Worm (Caenorhabditis elegans) whole organism, late embryonic: ENCODE measurements around the gene cutl-18.

Source experiments
- C38D4.7 ChIP-seq: fragments of 200-800 bp; sonication (Bioruptor generic); optimal IDR thresholded peaks from 2 replicates; lab custom pipeline; 2018; ENCODE audit warnings: mild to moderate bottlenecking, missing genetic modification characterization, moderate library complexity, missing compliant biosample characterization
- F13H6.1 ChIP-seq: sonication (generic microtip); optimal IDR thresholded peaks from 2 replicates; lab custom pipeline; 2016; ENCODE audit warnings: missing genetic modification characterization, missing compliant biosample characterization
- K02D7.2 ChIP-seq: sonication (generic microtip); optimal IDR thresholded peaks from 2 replicates; lab custom pipeline; 2017; ENCODE audit warnings: mild to moderate bottlenecking, missing genetic modification characterization, missing compliant biosample characterization
- K09A11.1 ChIP-seq: sonication (generic microtip); optimal IDR thresholded peaks from 2 replicates; lab custom pipeline; 2017; ENCODE audit warnings: antibody characterized with exemption, mild to moderate bottlenecking, missing genetic modification characterization, missing compliant biosample characterization; ENCODE audit not compliant: insufficient read depth
- T23F11.4 ChIP-seq: fragments of 200-800 bp; sonication (Bioruptor generic); optimal IDR thresholded peaks from 2 replicates; lab custom pipeline; 2018; ENCODE audit warnings: mild to moderate bottlenecking, missing genetic modification characterization, missing compliant biosample characterization
- ahr-1 ChIP-seq: sonication (generic microtip); optimal IDR thresholded peaks from 2 replicates; lab custom pipeline; 2016; ENCODE audit warnings: missing genetic modification characterization, missing compliant biosample characterization
- ceh-18 ChIP-seq: sonication (generic microtip); optimal IDR thresholded peaks from 2 replicates; lab custom pipeline; 2016; ENCODE audit warnings: missing genetic modification characterization, missing compliant biosample characterization
- ceh-19 ChIP-seq: fragments of 200-800 bp; sonication (Bioruptor generic); optimal IDR thresholded peaks from 2 replicates; lab custom pipeline; 2018; ENCODE audit warnings: mild to moderate bottlenecking, missing genetic modification characterization, missing compliant biosample characterization
- ceh-2 ChIP-seq: sonication (generic microtip); optimal IDR thresholded peaks from 2 replicates; lab custom pipeline; 2016; ENCODE audit warnings: missing genotype, missing genetic modification characterization, missing compliant biosample characterization
- ceh-22 ChIP-seq: sonication (generic microtip); optimal IDR thresholded peaks from 2 replicates; lab custom pipeline; 2017; ENCODE audit warnings: missing biosample characterization, missing genetic modification characterization
- ceh-30 ChIP-seq: fragments of 150-350 bp; optimal IDR thresholded peaks from 2 replicates; lab custom pipeline; 2014; ENCODE audit warnings: missing biosample characterization, missing genetic modification characterization
- ceh-31 ChIP-seq: sonication (generic microtip); optimal IDR thresholded peaks from 2 replicates; lab custom pipeline; 2016; ENCODE audit warnings: missing genetic modification characterization, missing compliant biosample characterization
- ceh-48 ChIP-seq: sonication (generic microtip); optimal IDR thresholded peaks from 2 replicates; lab custom pipeline; 2016; ENCODE audit warnings: missing genetic modification characterization, inconsistent platforms, missing compliant biosample characterization
- ceh-6 ChIP-seq: fragments of 200-800 bp; sonication (Bioruptor generic); optimal IDR thresholded peaks from 2 replicates; lab custom pipeline; 2018; ENCODE audit warnings: mild to moderate bottlenecking, missing genetic modification characterization, missing compliant biosample characterization
- ceh-9 ChIP-seq: sonication (generic microtip); optimal IDR thresholded peaks from 2 replicates; lab custom pipeline; 2016; ENCODE audit warnings: mild to moderate bottlenecking, missing genetic modification characterization, inconsistent platforms, missing compliant biosample characterization
- che-1 ChIP-seq: sonication (generic microtip); optimal IDR thresholded peaks from 2 replicates; lab custom pipeline; 2016; ENCODE audit warnings: mild to moderate bottlenecking, missing genetic modification characterization, missing compliant biosample characterization
- dve-1 ChIP-seq: sonication (generic microtip); optimal IDR thresholded peaks from 2 replicates; lab custom pipeline; 2017; ENCODE audit warnings: antibody characterized with exemption, mild to moderate bottlenecking, missing genetic modification characterization, missing compliant biosample characterization
- elt-2 ChIP-seq: sonication (generic microtip); optimal IDR thresholded peaks from 2 replicates; lab custom pipeline; 2016; ENCODE audit warnings: missing genetic modification reagents, missing genetic modification characterization, missing compliant biosample characterization
- elt-4 ChIP-seq: sonication (generic microtip); optimal IDR thresholded peaks from 2 replicates; lab custom pipeline; 2016; ENCODE audit warnings: missing genetic modification characterization, missing compliant biosample characterization
- ets-4 ChIP-seq: sonication (generic microtip); optimal IDR thresholded peaks from 2 replicates; lab custom pipeline; 2016; ENCODE audit warnings: missing genetic modification characterization, missing compliant biosample characterization
- fkh-10 ChIP-seq: fragments of 150-350 bp; optimal IDR thresholded peaks from 2 replicates; lab custom pipeline; 2014; ENCODE audit warnings: missing biosample characterization, missing genetic modification reagents, missing genetic modification characterization
- fkh-6 ChIP-seq: sonication (generic microtip); optimal IDR thresholded peaks from 2 replicates; lab custom pipeline; 2016; ENCODE audit warnings: missing genetic modification characterization, missing compliant biosample characterization
- hlh-15 ChIP-seq: sonication (generic microtip); optimal IDR thresholded peaks from 2 replicates; lab custom pipeline; 2016; ENCODE audit warnings: missing genetic modification characterization, missing compliant biosample characterization
- lim-6 ChIP-seq: sonication (generic microtip); optimal IDR thresholded peaks from 2 replicates; lab custom pipeline; 2016; ENCODE audit warnings: missing genetic modification characterization, missing compliant biosample characterization
- lin-11 ChIP-seq: fragments of 200-800 bp; sonication (Bioruptor generic); optimal IDR thresholded peaks from 2 replicates; lab custom pipeline; 2018; ENCODE audit warnings: mild to moderate bottlenecking, missing genetic modification characterization, missing compliant biosample characterization
- madf-2 ChIP-seq: sonication (generic microtip); optimal IDR thresholded peaks from 2 replicates; lab custom pipeline; 2017; ENCODE audit warnings: missing genetic modification characterization, missing compliant biosample characterization
- nhr-11 ChIP-seq: fragments of 150-350 bp; optimal IDR thresholded peaks from 2 replicates; lab custom pipeline; 2014; ENCODE audit warnings: missing biosample characterization, missing genetic modification characterization
- odd-2 ChIP-seq: sonication (generic microtip); optimal IDR thresholded peaks from 2 replicates; lab custom pipeline; 2017; ENCODE audit warnings: antibody characterized with exemption, mild to moderate bottlenecking, missing genetic modification characterization, missing compliant biosample characterization
- pax-1 ChIP-seq: fragments of 150-350 bp; optimal IDR thresholded peaks from 2 replicates; lab custom pipeline; 2014; ENCODE audit warnings: missing biosample characterization, missing genetic modification characterization
- pha-4 ChIP-seq: fragments of 150-350 bp; optimal IDR thresholded peaks from 2 replicates; lab custom pipeline; 2018; ENCODE audit warnings: missing biosample characterization, missing genetic modification reagents, missing genetic modification characterization
- pros-1 ChIP-seq: fragments of 150-350 bp; optimal IDR thresholded peaks from 2 replicates; lab custom pipeline; 2014; ENCODE audit warnings: missing biosample characterization, missing genetic modification reagents, missing genetic modification characterization
- sox-2 ChIP-seq: fragments of 200-800 bp; sonication (Bioruptor generic); IDR thresholded peaks from 2 replicates; pipeline ENCODE4 v1.3.6; 2022; ENCODE audit warnings: missing genetic modification reagents, missing genetic modification characterization, missing compliant biosample characterization
- tbx-2 ChIP-seq: sonication (generic microtip); optimal IDR thresholded peaks from 2 replicates; lab custom pipeline; 2016; ENCODE audit warnings: missing genetic modification characterization, missing compliant biosample characterization
- unc-42 ChIP-seq: sonication (generic microtip); optimal IDR thresholded peaks from 2 replicates; lab custom pipeline; 2016; ENCODE audit warnings: missing genotype, missing genetic modification characterization, missing compliant biosample characterization
- zip-5 ChIP-seq: sonication (generic microtip); optimal IDR thresholded peaks from 2 replicates; lab custom pipeline; 2016; ENCODE audit warnings: missing genetic modification characterization, missing compliant biosample characterization

cutl-18 gene

ce11 chrV:11272848-11273247 is 43.9 kb downstream of the cutl-18 start, which contains the start of gene clec-223:
TSS of gene clec-223 (plus strand) at chrV:11273148.
- TF ChIP-seq sox-2 (GFP tag; lab: Robert Waterston, UW) = no peak
- TF ChIP-seq T23F11.4 (GFP tag; lab: Kevin White, UChicago) = no peak
- TF ChIP-seq lin-11 (tag; lab: Kevin White, UChicago) = no peak
- TF ChIP-seq ceh-18 (tag; lab: Kevin White, UChicago) = no peak
- TF ChIP-seq tbx-2 = no peak
- TF ChIP-seq elt-4 (tag; lab: Kevin White, UChicago) = no peak
- TF ChIP-seq ceh-2 (tag; lab: Kevin White, UChicago) = no peak
- TF ChIP-seq che-1 = no peak
- no peak for TF ChIP-seq unc-42 (tag; lab: Kevin White, UChicago)
- no peak for TF ChIP-seq odd-2 (tag; lab: Kevin White, UChicago)
- TF ChIP-seq K09A11.1 (tag; lab: Kevin White, UChicago) = no peak
- no peak for TF ChIP-seq F13H6.1 (tag; lab: Kevin White, UChicago)
- no peak for TF ChIP-seq pax-1 (tag; lab: Kevin White, UChicago)
- no peak for TF ChIP-seq nhr-11 (tag; lab: Kevin White, UChicago)
- no peak for TF ChIP-seq fkh-10
- TF ChIP-seq zip-5 (tag; lab: Kevin White, UChicago) = no peak

DNA sequence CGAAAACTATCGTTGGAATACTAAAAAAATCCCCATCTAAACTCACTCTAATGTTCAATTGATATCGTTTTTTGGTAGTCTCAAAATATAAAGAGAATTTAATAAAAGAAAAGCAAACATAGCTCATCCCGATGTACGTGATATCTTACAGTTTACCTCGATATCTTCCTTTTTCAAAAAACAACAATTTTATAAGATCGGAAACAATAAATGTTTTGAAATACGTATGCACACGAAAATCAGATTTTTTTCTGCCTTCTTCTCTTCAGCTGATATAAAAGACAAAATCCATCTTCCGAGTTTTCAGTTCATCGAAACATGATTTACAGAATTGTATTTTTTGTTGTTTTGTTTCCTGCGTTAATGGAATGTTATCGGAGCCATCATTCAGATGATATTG is 45.6 kb downstream of the cutl-18 start, which contains the start of gene clec-222:
clec-222 (plus strand) TSS at position 301 of the 400 bp plus-strand sequence.
- no peak for TF ChIP-seq ceh-9 (tag; lab: Kevin White, UChicago)
- no peak for TF ChIP-seq K09A11.1 (tag; lab: Kevin White, UChicago)
- no peak for TF ChIP-seq odd-2 (tag; lab: Kevin White, UChicago)
- TF ChIP-seq pax-1 (tag; lab: Kevin White, UChicago) = no peak
- no peak for TF ChIP-seq K02D7.2
- TF ChIP-seq ahr-1 = no peak
- no peak for TF ChIP-seq hlh-15 (tag; lab: Kevin White, UChicago)
- no peak for TF ChIP-seq dve-1 (tag; lab: Kevin White, UChicago)
- no peak for TF ChIP-seq T23F11.4 (GFP tag; lab: Kevin White, UChicago)
- TF ChIP-seq ceh-6 (GFP tag; lab: Kevin White, UChicago) = no peak
- TF ChIP-seq ceh-31 (tag; lab: Kevin White, UChicago) = no peak
- TF ChIP-seq fkh-6 (tag; lab: Kevin White, UChicago) = no peak
- TF ChIP-seq C38D4.7 (GFP tag; lab: Kevin White, UChicago) = no peak
- TF ChIP-seq, all 69 proteins: peak for 0

- TF ChIP-seq pros-1 = no peak
- TF ChIP-seq ceh-31 (tag; lab: Kevin White, UChicago) = no peak
- no peak for TF ChIP-seq pax-1 (tag; lab: Kevin White, UChicago)
- TF ChIP-seq ets-4 (tag; lab: Kevin White, UChicago) = no peak
- TF ChIP-seq madf-2 (tag; lab: Kevin White, UChicago) = no peak
- no peak for TF ChIP-seq fkh-6 (tag; lab: Kevin White, UChicago)
- no peak for TF ChIP-seq ceh-30 (tag; lab: Kevin White, UChicago)
Measured at ce11 chrV:11268791-11269190, 47.9 kb downstream of the cutl-18 start, which contains the start of gene str-115. TSS of gene str-115 (plus strand) at chrV:11269091.

DNA sequence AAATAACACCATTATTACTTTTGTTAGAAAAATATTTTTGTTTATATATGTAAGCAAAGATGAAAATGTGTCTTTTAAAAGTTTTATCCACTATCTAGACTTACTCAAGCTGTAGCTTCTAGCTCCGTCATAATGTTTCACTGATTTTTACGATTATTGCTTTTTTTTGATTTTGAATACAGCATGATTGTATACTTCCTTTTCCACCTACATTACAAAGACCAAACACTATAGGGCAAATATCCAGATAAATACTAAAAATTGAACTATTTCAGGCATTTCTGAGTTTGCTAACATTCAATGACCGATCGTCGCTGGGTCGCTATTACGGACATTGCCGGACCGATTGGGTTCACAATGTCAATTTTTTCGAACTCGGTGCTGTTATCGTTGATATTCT is 50.0 kb downstream of the cutl-18 start, which contains the start of gene str-116:
str-116 (plus strand) TSS at position 301 of the 400 bp plus-strand sequence.
- TF ChIP-seq madf-2 (tag; lab: Kevin White, UChicago) = no peak
- no peak for TF ChIP-seq ceh-6 (GFP tag; lab: Kevin White, UChicago)
- no peak for TF ChIP-seq ceh-48 (tag; lab: Kevin White, UChicago)
- TF ChIP-seq ceh-31 (tag; lab: Kevin White, UChicago) = no peak
- no peak for TF ChIP-seq ceh-18 (tag; lab: Kevin White, UChicago)
- TF ChIP-seq lim-6 = no peak
- TF ChIP-seq dve-1 (tag; lab: Kevin White, UChicago) = no peak
- TF ChIP-seq pha-4 (tag; lab: Kevin White, UChicago) = no peak
- TF ChIP-seq, all 69 proteins: peak for 0

- TF ChIP-seq K09A11.1 (tag; lab: Kevin White, UChicago) (no peak), ceh-48 (tag; lab: Kevin White, UChicago) (no peak), elt-2 (tag; lab: Kevin White, UChicago) (peak; percentile 78), ceh-22 (tag; lab: Kevin White, UChicago) (no peak), che-1 (no peak), ceh-19 (GFP tag; lab: Kevin White, UChicago) (no peak)
Measured at ce11 chrV:11265482-11265881, 51.2 kb downstream of the cutl-18 start, which contains the start of gene cln-3.1. TSS of gene cln-3.1 (minus strand) at chrV:11265652.
